Worm (Caenorhabditis elegans): ENCODE data around the gene iars-1.

The iars-1 gene

DNA sequence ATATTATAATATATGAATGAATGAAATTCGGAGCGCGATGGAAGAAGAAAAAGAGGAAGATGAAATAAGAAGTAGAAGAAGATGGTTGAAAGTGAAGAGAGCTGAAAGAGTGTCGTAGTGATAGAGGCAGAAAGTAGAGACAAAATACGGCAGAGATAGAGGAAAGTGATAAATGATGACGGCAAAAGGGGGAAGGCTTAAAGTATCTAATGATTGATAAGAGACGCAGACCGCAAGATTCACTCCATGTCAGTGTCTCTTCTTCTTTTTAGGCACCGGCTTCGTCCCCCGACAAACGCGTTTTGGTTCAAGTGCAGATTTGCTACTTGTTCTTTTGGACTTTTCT lies 26.1 kb upstream of the iars-1 start (continued):
- TF ChIP-seq nhr-71 (tag; optimal IDR thresholded peaks at IDR 0.05) (peak; percentile 85), nhr-47 (tag; optimal IDR thresholded peaks at IDR 0.05) (peak; percentile 67), xbp-1 (tag; optimal IDR thresholded peaks at IDR 0.05) (peak; percentile 13), mep-1 (tag; optimal IDR thresholded peaks at IDR 0.05) (no peak), Y116A8C.19 (tag; optimal IDR thresholded peaks at IDR 0.05; ENCODE audit: borderline replicate concordance) (no peak), blmp-1 (tag; optimal IDR thresholded peaks at IDR 0.05) (peak; percentile 98), C34B4.2 (tag; optimal IDR thresholded peaks at IDR 0.05) (no peak), ceh-63 (GFP tag; optimal IDR thresholded peaks at IDR 0.05) (no peak), nhr-85 (tag) (peak; percentile 68), lsy-2 (tag; optimal IDR thresholded peaks at IDR 0.05) (peak; percentile 25 to 61), vab-15 (tag; optimal IDR thresholded peaks at IDR 0.05) (no peak), snu-23 (GFP tag; optimal IDR thresholded peaks at IDR 0.05) (peak; percentile 47), zip-4 (GFP tag; optimal IDR thresholded peaks at IDR 0.05) (no peak), dsc-1 (tag; optimal IDR thresholded peaks at IDR 0.05) (peak; percentile 64), jun-1 (tag; optimal IDR thresholded peaks at IDR 0.05) (peak; percentile 87), rnt-1 (tag; optimal IDR thresholded peaks at IDR 0.05) (peak; percentile 71), elt-3 (tag; optimal IDR thresholded peaks at IDR 0.05) (peak in 3 of 6 experiments; percentile 39 to 90 (median 60)), lir-3 (tag; optimal IDR thresholded peaks at IDR 0.05; ENCODE audit: poor library complexity) (no peak), unc-86 (tag; optimal IDR thresholded peaks at IDR 0.05) (no peak), sox-4 (tag; optimal IDR thresholded peaks at IDR 0.05) (peak; percentile 32), ztf-11 (tag; optimal IDR thresholded peaks at IDR 0.05) (no peak), C04F5.9 (tag; optimal IDR thresholded peaks at IDR 0.05) (no peak), lin-35 (GFP tag; optimal IDR thresholded peaks at IDR 0.05) (peak in 1 of 2 experiments; percentile 50), irx-1 (tag; optimal IDR thresholded peaks at IDR 0.05) (no peak), zag-1 (tag; optimal IDR thresholded peaks at IDR 0.05) (no peak), aly-2 (tag; optimal IDR thresholded peaks at IDR 0.05) (no peak), nhr-77 (tag; optimal IDR thresholded peaks at IDR 0.05) (peak; percentile 39), grh-1 (GFP tag; IDR thresholded peaks at IDR 0.05) (peak; percentile 31), mef-2 (tag; optimal IDR thresholded peaks at IDR 0.05) (no peak), fkh-8 (tag; optimal IDR thresholded peaks at IDR 0.05) (peak; percentile 88), ceh-8 (GFP tag; optimal IDR thresholded peaks at IDR 0.05) (no peak), mab-9 (GFP tag; IDR thresholded peaks at IDR 0.05) (0 out of 2 replicates have a peak, but pooled peaks have one; percentile 10), nhr-237 (tag; optimal IDR thresholded peaks at IDR 0.05) (no peak), snpc-4 (tag; optimal IDR thresholded peaks at IDR 0.05) (no peak), unc-130 (tag; optimal IDR thresholded peaks at IDR 0.05) (no peak), egl-13 (tag; optimal IDR thresholded peaks at IDR 0.05) (peak; percentile 75), nhr-19 (GFP tag; conservative IDR thresholded peaks at IDR 0.05) (peak; percentile 47), egl-27 (tag; optimal IDR thresholded peaks at IDR 0.05) (peak in 1 of 2 experiments; percentile 45)

DNA sequence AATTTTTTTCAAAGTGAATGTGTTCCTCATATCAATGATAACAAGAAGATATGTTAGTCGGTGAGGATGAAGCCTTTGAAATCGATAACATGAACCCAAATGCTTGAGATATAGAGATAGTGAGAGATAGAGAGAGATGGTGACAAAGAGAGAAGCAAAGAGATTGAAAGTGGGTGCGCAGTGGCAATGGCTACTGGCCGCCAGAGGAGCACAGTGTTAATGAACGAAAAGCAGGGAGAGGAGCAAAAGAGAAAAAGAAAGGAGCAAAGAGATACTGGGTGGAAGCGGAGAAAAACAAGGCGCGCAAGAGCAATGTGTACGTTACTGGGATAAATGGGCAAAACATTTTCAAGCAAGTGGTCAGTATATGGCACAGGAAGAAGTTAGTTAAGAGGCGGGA lies 23.8 kb upstream of the iars-1 start:
- TF ChIP-seq nhr-84 (tag; optimal IDR thresholded peaks at IDR 0.05) (no peak), nhr-71 (tag; optimal IDR thresholded peaks at IDR 0.05) (peak; percentile 56), fkh-8 (tag; optimal IDR thresholded peaks at IDR 0.05) (peak; percentile 52), snpc-4 (tag; optimal IDR thresholded peaks at IDR 0.05) (no peak), ets-5 (GFP tag; IDR thresholded peaks at IDR 0.05) (no peak), skn-1 (tag; optimal IDR thresholded peaks at IDR 0.05) (no peak), C04F5.9 (tag; optimal IDR thresholded peaks at IDR 0.05) (no peak), C34B4.2 (tag; optimal IDR thresholded peaks at IDR 0.05) (no peak), nhr-76 (tag; optimal IDR thresholded peaks at IDR 0.05) (no peak), hpl-2 (GFP tag; optimal IDR thresholded peaks at IDR 0.05) (no peak), lsy-2 (tag; optimal IDR thresholded peaks at IDR 0.05) (peak; percentile 28 to 43), fkh-4 (tag; optimal IDR thresholded peaks at IDR 0.05; ENCODE audit: borderline replicate concordance) (no peak), mab-9 (GFP tag; IDR thresholded peaks at IDR 0.05) (no peak), efl-1 (optimal IDR thresholded peaks at IDR 0.05) (peak in 1 of 2 experiments; percentile 41), efl-1 (GFP tag; optimal IDR thresholded peaks at IDR 0.05 in 1 of 2) (no peak), lin-39 (tag; optimal IDR thresholded peaks at IDR 0.05) (no peak), grh-1 (GFP tag; IDR thresholded peaks at IDR 0.05) (no peak), hlh-4 (tag; optimal IDR thresholded peaks at IDR 0.05) (no peak), nhr-28 (tag; optimal IDR thresholded peaks at IDR 0.05) (no peak), tlp-1 (tag; optimal IDR thresholded peaks at IDR 0.05) (no peak), pag-3 (tag; optimal IDR thresholded peaks at IDR 0.05; ENCODE audit: borderline replicate concordance, insufficient read depth) (no peak), sptf-1 (tag; optimal IDR thresholded peaks at IDR 0.05) (no peak), mep-1 (tag; optimal IDR thresholded peaks at IDR 0.05) (peak; percentile 61), unc-130 (tag; optimal IDR thresholded peaks at IDR 0.05) (no peak), efl-3 (GFP tag; optimal IDR thresholded peaks at IDR 0.05) (no peak)

Measured in whole organism, L1 larva.